Fruit fly (Drosophila melanogaster) whole organism, pupa: ENCODE measurements around the gene lectin-28C.

Experiments used
- CG12605 ChIP-seq: fragments of 200-800 bp; sonication (Bioruptor generic); IDR thresholded peaks from 2 replicates; pipeline ENCODE4 v1.3.6; 2022; ENCODE audit warnings: missing biosample characterization, missing genetic modification characterization
- CG14655 ChIP-seq: fragments of 200-800 bp; sonication (Bioruptor generic); optimal IDR thresholded peaks from 3 replicates; lab custom pipeline; 2017; ENCODE audit warnings: mild to moderate bottlenecking, missing biosample characterization, missing genetic modification reagents, missing genetic modification characterization
- CG15710 ChIP-seq: fragments of 200-800 bp; sonication (Bioruptor generic); optimal IDR thresholded peaks from 2 replicates; lab custom pipeline; 2018; ENCODE audit warnings: missing biosample characterization, mild to moderate bottlenecking, missing genetic modification characterization, moderate library complexity
- CG17806 ChIP-seq: fragments of 200-800 bp; sonication (Bioruptor generic); optimal IDR thresholded peaks from 2 replicates; lab custom pipeline; 2018; ENCODE audit warnings: missing biosample characterization, mild to moderate bottlenecking, missing genetic modification characterization, moderate library complexity
- Snoo ChIP-seq: fragments of 200-800 bp; sonication (Bioruptor generic); optimal IDR thresholded peaks from 3 replicates; lab custom pipeline; 2017; ENCODE audit warnings: missing biosample characterization, mild to moderate bottlenecking, missing genetic modification characterization, inconsistent platforms
- gl ChIP-seq: fragments of 200-800 bp; sonication (Bioruptor generic); optimal IDR thresholded peaks from 2 replicates; lab custom pipeline; 2018; ENCODE audit warnings: missing biosample characterization, mild to moderate bottlenecking, missing genetic modification characterization

DNA sequence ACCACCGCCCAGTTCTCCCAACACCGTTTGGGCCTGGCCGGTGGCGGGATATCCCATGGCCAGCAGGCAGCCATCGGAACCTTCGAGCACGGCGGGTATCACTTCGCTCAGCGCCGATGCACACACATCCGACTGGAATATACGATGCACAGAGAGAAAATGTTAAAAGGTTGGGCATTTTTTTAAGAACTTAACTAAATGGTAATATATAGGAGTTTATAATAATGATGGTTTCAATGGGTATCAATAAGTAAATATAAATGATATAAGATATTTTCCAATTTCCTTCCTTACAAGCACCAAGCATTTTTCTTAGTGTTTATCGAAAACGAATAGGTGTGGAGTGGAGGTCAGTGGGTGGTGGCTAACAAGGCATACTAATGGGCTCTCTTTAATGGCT lies 5.3 kb upstream of the lectin-28C start:
- TF ChIP-seq Snoo (tag; lab: Kevin White, UChicago), result no peak
- TF ChIP-seq CG14655 (GFP tag; lab: Kevin White, UChicago), result peak; percentile 9
- no peak for TF ChIP-seq CG12605 (GFP tag; lab: Robert Waterston, UW)
- TF ChIP-seq CG17806, result peak; percentile 2
- TF ChIP-seq gl (tag; lab: Kevin White, UChicago), result no peak
- no peak for TF ChIP-seq CG15710 (tag; lab: Kevin White, UChicago)
